Worm (Caenorhabditis elegans) whole organism, L2 larva: Measurements from ENCODE around the gene fah-1.

Experiments used
- lsy-2 ChIP-seq, 2 experiments: fragments of 150-350 bp in 1 of 2; sonication (generic microtip) in 1 of 2; optimal IDR thresholded peaks; 2 replicates each; lab custom pipeline; 2014 to 2017; ENCODE audit warnings: missing biosample characterization in 2 of 2, missing genetic modification characterization in 2 of 2
- nhr-237 ChIP-seq: fragments of 150-350 bp; optimal IDR thresholded peaks from 2 replicates; lab custom pipeline; 2014; ENCODE audit warnings: missing biosample characterization, missing genetic modification characterization
- skn-1 ChIP-seq: sonication (generic microtip); optimal IDR thresholded peaks from 2 replicates; lab custom pipeline; 2017; ENCODE audit warnings: missing biosample characterization, missing genetic modification characterization
- unc-62 ChIP-seq: fragments of 150-350 bp; optimal IDR thresholded peaks from 2 replicates; lab custom pipeline; 2014; ENCODE audit warnings: missing biosample characterization, missing genetic modification reagents, missing genetic modification characterization
- ztf-4 ChIP-seq: fragments of 150-350 bp; optimal IDR thresholded peaks from 2 replicates; lab custom pipeline; 2014; ENCODE audit warnings: missing biosample characterization, missing genetic modification characterization

DNA sequence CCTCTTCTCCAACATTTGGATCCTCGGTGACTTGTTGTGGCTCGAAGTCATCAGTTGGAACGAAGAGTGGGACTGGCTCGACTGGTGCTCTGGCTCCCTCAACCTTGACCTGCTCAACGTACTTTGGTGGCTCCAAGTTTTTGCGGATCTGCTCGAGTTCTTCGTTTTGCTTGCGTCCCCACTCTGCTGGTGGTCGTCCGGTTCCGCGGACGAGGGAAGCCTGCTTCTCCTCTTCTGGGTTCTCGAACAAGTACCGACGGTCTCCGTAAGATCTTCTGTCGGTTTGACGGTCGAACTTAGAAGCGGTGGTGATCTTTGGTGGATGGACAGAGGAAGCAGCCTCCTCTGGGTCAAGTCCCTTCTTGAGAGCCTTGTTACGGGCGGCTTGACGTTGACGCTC, 40.0 kb downstream of the fah-1 start:
- no peak for TF ChIP-seq ztf-4
- no peak for TF ChIP-seq skn-1 (tag; lab: Kevin White, UChicago)
- no peak for TF ChIP-seq nhr-237
- TF ChIP-seq lsy-2 (tag; optimal IDR thresholded peaks at IDR 0.05; lab: Kevin White, UChicago): no peak
- no peak for TF ChIP-seq unc-62 (GFP tag; lab: Kevin White, UChicago)
